Worm (Caenorhabditis elegans): ENCODE results near the gene acox-1.5.

The acox-1.5 gene

DNA sequence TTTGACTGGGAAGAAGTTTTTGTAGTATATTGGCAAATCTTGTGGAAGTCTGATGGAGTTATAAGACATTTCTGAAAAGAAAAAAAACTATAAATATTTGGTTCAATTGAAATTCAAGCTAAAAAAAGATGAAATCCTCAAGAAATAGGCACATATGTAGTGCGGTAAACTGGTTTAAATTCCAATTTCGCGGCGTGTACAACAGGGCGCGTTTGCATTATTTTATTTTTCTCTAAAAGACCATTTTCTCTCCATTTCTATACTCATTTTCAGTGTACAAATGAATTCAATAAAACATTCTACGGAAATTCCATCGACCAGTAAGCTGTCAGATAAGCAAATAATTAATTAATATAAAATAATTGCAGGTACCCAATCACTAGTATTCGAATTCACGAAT, 22.2 kb upstream of the acox-1.5 start, which contains the start of the genes pri-1 and F58A4.6 (continued):
- TF ChIP-seq cebp-1 (GFP tag; IDR thresholded peaks at IDR 0.05) = no peak
- no peak for TF ChIP-seq cebp-1 (tag; optimal IDR thresholded peaks at IDR 0.05)
- peak; percentile 30; the same call in 1 of the 2 replicates for TF ChIP-seq F33H1.4 (GFP tag; IDR thresholded peaks at IDR 0.05)
- TF ChIP-seq nhr-80 (tag; optimal IDR thresholded peaks at IDR 0.05) = no peak
- TF ChIP-seq madf-8 (GFP tag; conservative IDR thresholded peaks at IDR 0.05) = peak; percentile 19; the same call in 1 of the 2 replicates
- TF ChIP-seq Y67H2A.10 (GFP tag; conservative IDR thresholded peaks at IDR 0.05) = no peak
- peak; percentile 73 for TF ChIP-seq efl-1 (GFP tag; optimal IDR thresholded peaks at IDR 0.05)
- no peak for TF ChIP-seq lag-1 (GFP tag; IDR thresholded peaks at IDR 0.05)
- no peak for TF ChIP-seq T07F8.4 (tag; optimal IDR thresholded peaks at IDR 0.05)
- peak; percentile 25; the same call in 1 of the 2 replicates for TF ChIP-seq D2030.7 (GFP tag; IDR thresholded peaks at IDR 0.05)
- TF ChIP-seq ztf-28 (GFP tag; IDR thresholded peaks at IDR 0.05) = no peak
- TF ChIP-seq sdz-38 (tag; optimal IDR thresholded peaks at IDR 0.05) = no peak
- no peak for TF ChIP-seq hlh-26 (GFP tag; conservative IDR thresholded peaks at IDR 0.05)
- TF ChIP-seq rpc-1 (optimal IDR thresholded peaks at IDR 0.05) = no peak
- no peak for TF ChIP-seq rpc-1 (tag; optimal IDR thresholded peaks at IDR 0.05)
- no peak for TF ChIP-seq rcor-1 (GFP tag; IDR thresholded peaks at IDR 0.05)
- no peak for TF ChIP-seq ceh-79 (tag; optimal IDR thresholded peaks at IDR 0.05)
- peak; percentile 83 for TF ChIP-seq mcd-1 (GFP tag; IDR thresholded peaks at IDR 0.05)

DNA sequence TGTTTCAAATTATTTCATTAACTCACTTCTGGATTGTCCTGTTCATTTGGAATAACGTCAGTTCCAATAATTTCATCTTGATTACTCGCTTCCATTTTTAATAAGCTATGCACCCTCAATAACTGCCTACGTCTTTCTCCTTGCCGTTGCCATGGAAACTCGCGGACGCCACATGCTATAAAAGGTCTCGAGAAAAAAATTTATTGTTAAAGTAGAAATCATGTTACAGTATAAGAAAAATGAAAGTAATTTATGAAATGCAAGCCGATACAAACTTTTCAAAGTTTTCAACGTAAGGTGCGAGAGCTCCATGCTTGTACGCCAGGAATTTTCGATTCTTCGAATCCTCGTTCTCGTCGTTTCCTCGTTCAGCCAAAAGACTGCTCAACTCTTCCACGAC, 20.1 kb upstream of the acox-1.5 start, which contains the start of gene bbs-4:
Gene bbs-4 (minus strand): TSS at position 101 of the 400 bp plus-strand sequence.
- TF ChIP-seq ztf-25 (GFP tag; IDR thresholded peaks at IDR 0.05) = no peak

DNA sequence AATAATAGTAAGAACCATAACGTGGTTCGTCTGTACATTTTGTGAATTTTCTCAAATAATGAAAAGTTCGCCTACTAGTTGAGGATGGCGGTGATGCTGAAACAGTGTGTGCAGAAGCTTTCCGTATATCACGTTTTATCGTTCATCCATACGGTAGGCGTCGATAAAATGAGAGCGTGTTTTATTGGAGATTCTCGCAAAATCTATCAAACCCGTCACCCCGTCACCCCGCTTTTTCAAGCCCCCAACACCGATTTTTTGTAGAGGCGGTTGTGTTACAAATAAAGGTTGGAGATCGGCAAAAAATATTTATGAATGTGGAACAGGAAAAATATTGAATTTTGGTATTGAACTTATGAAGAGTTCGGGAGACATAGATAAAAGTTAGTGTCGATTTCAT, 16.7 kb upstream of the acox-1.5 start, which contains the start of gene clec-161:
Gene clec-161 (minus strand): TSS at position 101 of the 400 bp plus-strand sequence.
- TF ChIP-seq bed-2 (GFP tag; IDR thresholded peaks at IDR 0.05) = no peak
- no peak for TF ChIP-seq ztf-28 (GFP tag; IDR thresholded peaks at IDR 0.05)
- no peak for TF ChIP-seq sdz-38 (tag; optimal IDR thresholded peaks at IDR 0.05)
- no peak for TF ChIP-seq T26A5.8 (tag; optimal IDR thresholded peaks at IDR 0.05)
- TF ChIP-seq atf-7 (tag; optimal IDR thresholded peaks at IDR 0.05) = no peak
- TF ChIP-seq rcor-1 (GFP tag; IDR thresholded peaks at IDR 0.05) = no peak
- TF ChIP-seq cebp-2 (GFP tag; IDR thresholded peaks at IDR 0.05) = no peak
- TF ChIP-seq Y53F4B.3 (GFP tag; IDR thresholded peaks at IDR 0.05) = no peak
- no peak for TF ChIP-seq F23B12.7 (tag; optimal IDR thresholded peaks at IDR 0.05; ENCODE audit: insufficient read depth)
- TF ChIP-seq lag-1 (GFP tag; IDR thresholded peaks at IDR 0.05) = no peak
- no peak for TF ChIP-seq B0019.2 (GFP tag; conservative IDR thresholded peaks at IDR 0.05)
- TF ChIP-seq Y95B8A.8 (GFP tag; IDR thresholded peaks at IDR 0.05) = no peak
- TF ChIP-seq ceh-79 (tag; optimal IDR thresholded peaks at IDR 0.05) = no peak
- no peak for TF ChIP-seq let-607 (tag; optimal IDR thresholded peaks at IDR 0.05)
- no peak for TF ChIP-seq aptf-3 (GFP tag; IDR thresholded peaks at IDR 0.05)
- TF ChIP-seq sea-2 (GFP tag; IDR thresholded peaks at IDR 0.05) = no peak
- TF ChIP-seq snpc-3.4 (tag; optimal IDR thresholded peaks at IDR 0.05) = no peak

DNA sequence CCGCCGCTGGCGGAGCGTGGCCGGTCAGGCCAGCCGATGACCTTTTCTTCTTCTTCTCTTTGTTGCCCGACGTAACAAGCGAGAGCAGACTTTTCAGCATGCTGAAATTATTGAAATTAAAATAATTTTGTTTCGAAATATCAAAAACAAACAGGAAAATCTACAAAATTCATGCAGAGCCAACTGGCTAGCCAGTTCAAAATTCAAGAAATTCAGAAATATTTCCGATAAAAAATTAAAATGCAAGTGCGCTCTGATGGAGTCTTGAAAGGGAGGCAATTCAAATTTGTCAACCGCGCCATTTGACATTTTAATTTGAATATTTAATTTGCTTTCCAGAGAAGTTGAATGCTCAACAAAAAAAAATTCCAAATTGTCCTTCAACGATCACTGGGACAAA, 8.7 kb upstream of the acox-1.5 start, which contains the start of gene F58A4.2:
Gene F58A4.2 (minus strand): TSS at position 101 of the 400 bp plus-strand sequence.
- TF ChIP-seq efl-1 (GFP tag; optimal IDR thresholded peaks at IDR 0.05) (peak; percentile 26), sdz-38 (tag; optimal IDR thresholded peaks at IDR 0.05) (no peak)

DNA sequence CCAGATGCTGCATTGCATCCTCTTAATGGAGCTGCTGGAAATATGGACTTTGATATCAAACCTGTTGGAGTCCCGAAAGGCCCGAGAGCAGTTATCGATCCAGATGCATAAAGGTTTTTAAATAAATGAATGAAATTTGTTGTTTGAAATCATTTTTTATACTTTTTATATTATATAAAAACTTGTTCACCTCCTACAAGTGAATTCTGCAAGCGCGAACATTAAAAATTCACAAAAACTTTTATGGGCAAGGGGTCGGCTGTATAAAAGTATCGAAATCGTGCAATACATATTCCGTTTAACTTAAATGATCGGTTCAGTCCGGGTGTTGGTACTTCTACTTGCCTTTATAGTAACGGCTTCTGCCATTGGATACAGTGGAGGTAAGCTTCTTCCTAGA, 6.2 kb upstream of the acox-1.5 start, which contains the start of gene F58A4.1:
Gene F58A4.1 (plus strand): TSS at position 301 of the 400 bp plus-strand sequence.
- no peak for TF ChIP-seq xnd-1 (tag; optimal IDR thresholded peaks at IDR 0.05)
- TF ChIP-seq madf-10 (tag; optimal IDR thresholded peaks at IDR 0.05) = no peak
- TF ChIP-seq ceh-79 (tag; optimal IDR thresholded peaks at IDR 0.05) = no peak
- no peak for TF ChIP-seq F57C9.4 (tag; optimal IDR thresholded peaks at IDR 0.05)
- TF ChIP-seq lir-1 (GFP tag; conservative IDR thresholded peaks at IDR 0.05) = no peak
- TF ChIP-seq egl-44 (GFP tag; IDR thresholded peaks at IDR 0.05) = no peak
- no peak for TF ChIP-seq lsy-27 (tag; optimal IDR thresholded peaks at IDR 0.05; ENCODE audit: borderline replicate concordance, insufficient read depth)
- TF ChIP-seq Y53G8AR.9 (GFP tag; conservative IDR thresholded peaks at IDR 0.05) = no peak
- TF ChIP-seq tbx-9 (tag; optimal IDR thresholded peaks at IDR 0.05; ENCODE audit: borderline replicate concordance) = no peak
- no peak for TF ChIP-seq nfya-1 (tag; optimal IDR thresholded peaks at IDR 0.05; ENCODE audit: borderline replicate concordance, insufficient read depth)
- no peak for TF ChIP-seq unc-130 (GFP tag; optimal IDR thresholded peaks at IDR 0.05)
- no peak for TF ChIP-seq pbrm-1 (GFP tag; IDR thresholded peaks at IDR 0.05)
- TF ChIP-seq lin-40 (tag; optimal IDR thresholded peaks at IDR 0.05) = no peak
